Worm (Caenorhabditis elegans) whole organism, midembryonic: ENCODE data around the gene Y45F10B.59.

Experiments used
- T22C8.4 ChIP-seq: fragments of 200-800 bp; sonication (Bioruptor generic); IDR thresholded peaks from 2 replicates; pipeline ENCODE4 v1.3.6; 2022; ENCODE audit warnings: missing genetic modification characterization, missing compliant biosample characterization
- cog-1 ChIP-seq: sonication (generic microtip); optimal IDR thresholded peaks from 2 replicates; lab custom pipeline; 2016; ENCODE audit warnings: missing genetic modification characterization, missing compliant biosample characterization
- flt-1 ChIP-seq: fragments of 200-800 bp; sonication (Bioruptor generic); IDR thresholded peaks from 2 replicates; pipeline ENCODE4 v1.3.6; 2022; ENCODE audit warnings: missing genetic modification characterization, missing compliant biosample characterization
- klf-2 ChIP-seq: fragments of 200-800 bp; sonication (Bioruptor generic); conservative IDR thresholded peaks from 2 replicates; pipeline ENCODE4 v1.3.6; 2022; ENCODE audit warnings: missing genetic modification reagents, missing genetic modification characterization, missing compliant biosample characterization
- tab-1 ChIP-seq: fragments of 200-800 bp; sonication (Bioruptor generic); IDR thresholded peaks from 2 replicates; pipeline ENCODE4 v1.3.6; 2022; ENCODE audit warnings: missing genetic modification characterization, missing compliant biosample characterization
- ztf-23 ChIP-seq: fragments of 200-800 bp; sonication (Bioruptor generic); IDR thresholded peaks from 2 replicates; pipeline ENCODE4 v1.3.6; 2022; ENCODE audit warnings: missing genetic modification reagents, missing genetic modification characterization, missing compliant biosample characterization
- ztf-29 ChIP-seq: fragments of 200-800 bp; sonication (Bioruptor generic); IDR thresholded peaks from 2 replicates; pipeline ENCODE4 v1.3.6; 2022; ENCODE audit warnings: missing genetic modification reagents, missing genetic modification characterization, missing compliant biosample characterization

- TF ChIP-seq cog-1 (tag; lab: Kevin White, UChicago) (no peak), flt-1 (GFP tag; lab: Robert Waterston, UW) (no peak), ztf-23 (GFP tag; lab: Robert Waterston, UW) (no peak), klf-2 (no peak), T22C8.4 (GFP tag; lab: Robert Waterston, UW) (no peak), ztf-29 (GFP tag; lab: Robert Waterston, UW) (no peak), tab-1 (GFP tag; lab: Robert Waterston, UW) (no peak)
Observed at ce11 chrIV:13601973-13602669, at the start of gene Y45F10B.59.
